Fruit fly (Drosophila melanogaster) whole organism, embryonic: ENCODE measurements around the gene PIP82.

Source experiments
- ATbp ChIP-seq: fragments of 200-800 bp; sonication (Bioruptor generic); optimal IDR thresholded peaks from 2 replicates; lab custom pipeline; 2017; ENCODE audit warnings: missing biosample characterization, mild to moderate bottlenecking, missing genetic modification characterization, missing genetic modification reagents
- Abd-B ChIP-seq: fragments of 200-800 bp; sonication (Bioruptor generic); optimal IDR thresholded peaks from 2 replicates; lab custom pipeline; 2018; ENCODE audit warnings: missing biosample characterization, mild to moderate bottlenecking, missing genetic modification characterization, moderate library complexity
- Awh ChIP-seq: fragments of 200-800 bp; sonication (Bioruptor generic); IDR thresholded peaks from 2 replicates; pipeline ENCODE4, ENCODE4 v1.3.6; 2022; ENCODE audit warnings: missing biosample characterization, missing genetic modification characterization
- Bgb ChIP-seq: fragments of 200-800 bp; sonication (Bioruptor generic); IDR thresholded peaks from 2 replicates; pipeline ENCODE4 v1.3.6; 2022; ENCODE audit warnings: missing biosample characterization, missing genetic modification characterization; ENCODE audit not compliant: partially characterized antibody
- C15 ChIP-seq: fragments of 200-800 bp; sonication (Bioruptor generic); IDR thresholded peaks from 3 replicates; pipeline ENCODE4 v1.3.6; 2022; ENCODE audit warnings: missing biosample characterization, missing genetic modification characterization
- CG10267 ChIP-seq: fragments of 200-800 bp; sonication (Bioruptor generic); optimal IDR thresholded peaks from 2 replicates; lab custom pipeline; 2018; ENCODE audit warnings: missing biosample characterization, mild to moderate bottlenecking, missing genetic modification characterization, moderate library complexity
- CG12219 ChIP-seq: fragments of 200-800 bp; sonication (Bioruptor generic); optimal IDR thresholded peaks from 3 replicates; lab custom pipeline; 2018; ENCODE audit warnings: missing biosample characterization, mild to moderate bottlenecking, missing genetic modification characterization
- CG12299 ChIP-seq: fragments of 200-800 bp; sonication (Bioruptor generic); optimal IDR thresholded peaks from 2 replicates; lab custom pipeline; 2018; ENCODE audit warnings: missing biosample characterization, mild to moderate bottlenecking, missing genetic modification characterization
- CG14710 ChIP-seq: fragments of 200-800 bp; sonication (Bioruptor generic); optimal IDR thresholded peaks from 3 replicates; lab custom pipeline; 2019; ENCODE audit warnings: missing biosample characterization, mild to moderate bottlenecking, missing genetic modification characterization, moderate library complexity
- CG1529 ChIP-seq: fragments of 200-800 bp; sonication (Bioruptor generic); optimal IDR thresholded peaks from 3 replicates; lab custom pipeline; 2018; ENCODE audit warnings: missing biosample characterization, missing genetic modification characterization
- CG15479 ChIP-seq: fragments of 200-800 bp; sonication (Bioruptor generic); optimal IDR thresholded peaks from 3 replicates; lab custom pipeline; 2019; ENCODE audit warnings: missing biosample characterization, mild to moderate bottlenecking, missing genetic modification characterization, moderate library complexity
- CG16779 ChIP-seq: fragments of 200-800 bp; sonication (Bioruptor generic); IDR thresholded peaks from 2 replicates; pipeline ENCODE4 v1.3.6; 2022; ENCODE audit warnings: missing biosample characterization, missing genetic modification characterization
- CG16813 ChIP-seq: fragments of 200-800 bp; sonication (Bioruptor generic); IDR thresholded peaks from 3 replicates; pipeline ENCODE4 v1.3.6; 2022; ENCODE audit warnings: missing biosample characterization, missing genetic modification characterization; ENCODE audit not compliant: partially characterized antibody
- CG18599 ChIP-seq: fragments of 200-800 bp; sonication (Bioruptor generic); optimal IDR thresholded peaks from 3 replicates; lab custom pipeline; 2017; ENCODE audit warnings: missing biosample characterization, missing genetic modification characterization, mild to moderate bottlenecking, moderate library complexity, missing genetic modification reagents
- CG2116 ChIP-seq: fragments of 200-800 bp; sonication (Bioruptor generic); optimal IDR thresholded peaks from 3 replicates; lab custom pipeline; 2018; ENCODE audit warnings: missing biosample characterization, mild to moderate bottlenecking, missing genetic modification characterization
- CG2202 ChIP-seq: fragments of 200-800 bp; sonication (Bioruptor generic); optimal IDR thresholded peaks from 2 replicates; lab custom pipeline; 2018; ENCODE audit warnings: missing biosample characterization, mild to moderate bottlenecking, missing genetic modification characterization
- CG2875 ChIP-seq: fragments of 200-800 bp; sonication (Bioruptor generic); optimal IDR thresholded peaks from 2 replicates; lab custom pipeline; 2017; ENCODE audit warnings: missing biosample characterization, mild to moderate bottlenecking, missing genetic modification characterization, missing genetic modification reagents
- CG30020 ChIP-seq: fragments of 200-800 bp; optimal IDR thresholded peaks from 2 replicates; lab custom pipeline; 2019; ENCODE audit warnings: missing biosample characterization, mild to moderate bottlenecking, missing genetic modification characterization, moderate library complexity
- CG3163 ChIP-seq: fragments of 200-800 bp; sonication (Bioruptor generic); optimal IDR thresholded peaks from 3 replicates; lab custom pipeline; 2016; ENCODE audit warnings: missing biosample characterization, missing genetic modification characterization
- CG3281 ChIP-seq: fragments of 200-800 bp; sonication (Bioruptor generic); optimal IDR thresholded peaks from 3 replicates; lab custom pipeline; 2017; ENCODE audit warnings: missing biosample characterization, mild to moderate bottlenecking, missing genetic modification characterization
- CG34422 ChIP-seq: fragments of 200-800 bp; sonication (Bioruptor generic); IDR thresholded peaks from 3 replicates; pipeline ENCODE4 v1.3.6; 2022; ENCODE audit warnings: missing biosample characterization, missing genetic modification characterization
- CG4328 ChIP-seq: fragments of 200-800 bp; sonication (Bioruptor generic); optimal IDR thresholded peaks from 3 replicates; lab custom pipeline; 2017; ENCODE audit warnings: missing biosample characterization, missing genetic modification reagents, missing genetic modification characterization
- CG6791 ChIP-seq: fragments of 200-800 bp; sonication (Bioruptor generic); IDR thresholded peaks from 3 replicates; pipeline ENCODE4 v1.3.6; 2022; ENCODE audit warnings: missing biosample characterization, missing genetic modification characterization; ENCODE audit not compliant: partially characterized antibody
- CG6813 ChIP-seq: fragments of 200-800 bp; sonication (Bioruptor generic); optimal IDR thresholded peaks from 2 replicates; lab custom pipeline; 2017; ENCODE audit warnings: missing biosample characterization, missing genetic modification characterization, mild to moderate bottlenecking, moderate library complexity, missing genetic modification reagents
- CG8924 ChIP-seq: fragments of 200-800 bp; optimal IDR thresholded peaks from 3 replicates; lab custom pipeline; 2019; ENCODE audit warnings: missing biosample characterization, mild to moderate bottlenecking, missing genetic modification characterization, moderate library complexity
- CTCF ChIP-seq: fragments of 200-800 bp; sonication (Bioruptor generic); optimal IDR thresholded peaks from 2 replicates; lab custom pipeline; 2017; ENCODE audit warnings: missing biosample characterization, mild to moderate bottlenecking, missing genetic modification characterization, moderate library complexity
- Doc2 ChIP-seq: fragments of 200-800 bp; sonication (Bioruptor generic); IDR thresholded peaks from 2 replicates; pipeline ENCODE4 v1.3.6; 2022; ENCODE audit warnings: missing biosample characterization, missing genetic modification characterization
- HLH54F ChIP-seq: fragments of 200-800 bp; sonication (Bioruptor generic); optimal IDR thresholded peaks from 3 replicates; lab custom pipeline; 2016; ENCODE audit warnings: missing biosample characterization, missing genetic modification characterization
- HLHmδ ChIP-seq: fragments of 200-800 bp; sonication (Bioruptor generic); optimal IDR thresholded peaks from 2 replicates; lab custom pipeline; 2018; ENCODE audit warnings: missing biosample characterization, mild to moderate bottlenecking, missing genetic modification characterization, moderate library complexity
- Lhr ChIP-seq: fragments of 200-800 bp; sonication (Bioruptor generic); optimal IDR thresholded peaks from 3 replicates; lab custom pipeline; 2017; ENCODE audit warnings: mild to moderate bottlenecking, missing biosample characterization, missing genetic modification reagents, missing genetic modification characterization
- Med ChIP-seq: fragments of 200-800 bp; sonication (Bioruptor generic); peaks from one replicate; lab custom pipeline; 2016; ENCODE audit warnings: missing biosample characterization, missing genetic modification characterization, mild to moderate bottlenecking, inconsistent platforms, moderate library complexity
- Opbp ChIP-seq: fragments of 200-800 bp; sonication (Bioruptor generic); IDR thresholded peaks from 3 replicates; pipeline ENCODE4 v1.3.6; 2022; ENCODE audit warnings: missing biosample characterization, missing genetic modification characterization; ENCODE audit not compliant: partially characterized antibody
- Stat92E ChIP-seq, 3 experiments: fragments of >200 bp in 2 of 3; fragments of 200-800 bp in 1 of 3; sonication (Bioruptor generic) in 1 of 3; optimal IDR thresholded peaks; 2 replicates each; lab custom pipeline; 2017 to 2019; ENCODE audit warnings: missing biosample characterization in 3 of 3, missing genetic modification characterization in 3 of 3, mild to moderate bottlenecking in 1 of 3, moderate library complexity in 1 of 3
- Trl ChIP-seq, 3 experiments: fragments of >200 bp in 2 of 3; fragments of 200-800 bp in 1 of 3; sonication (Bioruptor generic) in 1 of 3; optimal IDR thresholded peaks; 2 replicates in 1 of 3; 3 replicates in 2 of 3; lab custom pipeline; 2016 to 2017; ENCODE audit warnings: missing biosample characterization in 1 of 3, missing genetic modification characterization in 1 of 3
- amos ChIP-seq: fragments of 200-800 bp; sonication (Bioruptor generic); IDR thresholded peaks from 2 replicates; pipeline ENCODE4 v1.3.6; 2022; ENCODE audit warnings: missing biosample characterization, missing genetic modification characterization; ENCODE audit not compliant: partially characterized antibody
- ash1 ChIP-seq: fragments of 200-800 bp; sonication (Bioruptor generic); optimal IDR thresholded peaks from 2 replicates; lab custom pipeline; 2018; ENCODE audit warnings: missing biosample characterization, mild to moderate bottlenecking, missing genetic modification characterization
- caup ChIP-seq: fragments of 200-800 bp; sonication (Bioruptor generic); optimal IDR thresholded peaks from 3 replicates; lab custom pipeline; 2017; ENCODE audit warnings: missing biosample characterization, mild to moderate bottlenecking, missing genetic modification characterization, moderate library complexity; ENCODE audit not compliant: severe bottlenecking
- corto ChIP-seq: fragments of 200-800 bp; sonication (Bioruptor generic); optimal IDR thresholded peaks from 2 replicates; lab custom pipeline; 2016; ENCODE audit warnings: missing biosample characterization, mild to moderate bottlenecking, missing genetic modification characterization, moderate library complexity
- hb ChIP-seq: fragments of 200-800 bp; sonication (Bioruptor generic); IDR thresholded peaks from 3 replicates; pipeline ENCODE4 v1.3.6; 2022; ENCODE audit warnings: missing biosample characterization, missing genetic modification characterization; ENCODE audit not compliant: partially characterized antibody
- lbe ChIP-seq: fragments of 200-800 bp; sonication (Bioruptor generic); optimal IDR thresholded peaks from 2 replicates; lab custom pipeline; 2016; ENCODE audit warnings: missing biosample characterization, mild to moderate bottlenecking, missing genetic modification characterization
- nmo ChIP-seq: fragments of 200-800 bp; sonication (Bioruptor generic); optimal IDR thresholded peaks from 2 replicates; lab custom pipeline; 2018; ENCODE audit warnings: missing biosample characterization, mild to moderate bottlenecking, missing genetic modification characterization, moderate library complexity
- peb ChIP-seq: fragments of 200-800 bp; sonication (Bioruptor generic); IDR thresholded peaks from 2 replicates; pipeline ENCODE4 v1.3.6; 2022; ENCODE audit warnings: missing biosample characterization, missing genetic modification characterization
- shn ChIP-seq: fragments of 200-800 bp; sonication (Bioruptor generic); optimal IDR thresholded peaks from 3 replicates; lab custom pipeline; 2016; ENCODE audit warnings: missing biosample characterization, missing genetic modification characterization
- sqz ChIP-seq: fragments of 200-800 bp; sonication (Bioruptor generic); optimal IDR thresholded peaks from 3 replicates; lab custom pipeline; 2018; ENCODE audit warnings: missing biosample characterization, mild to moderate bottlenecking, missing genetic modification characterization
- trh ChIP-seq: fragments of 200-800 bp; sonication (Bioruptor generic); optimal IDR thresholded peaks from 2 replicates; lab custom pipeline; 2016; ENCODE audit warnings: missing biosample characterization, missing genetic modification characterization
- vnd ChIP-seq: fragments of 200-800 bp; sonication (Bioruptor generic); IDR thresholded peaks from 3 replicates; pipeline ENCODE4 v1.3.6; 2022; ENCODE audit warnings: missing biosample characterization, missing genetic modification characterization; ENCODE audit not compliant: partially characterized antibody

PIP82 gene

DNA sequence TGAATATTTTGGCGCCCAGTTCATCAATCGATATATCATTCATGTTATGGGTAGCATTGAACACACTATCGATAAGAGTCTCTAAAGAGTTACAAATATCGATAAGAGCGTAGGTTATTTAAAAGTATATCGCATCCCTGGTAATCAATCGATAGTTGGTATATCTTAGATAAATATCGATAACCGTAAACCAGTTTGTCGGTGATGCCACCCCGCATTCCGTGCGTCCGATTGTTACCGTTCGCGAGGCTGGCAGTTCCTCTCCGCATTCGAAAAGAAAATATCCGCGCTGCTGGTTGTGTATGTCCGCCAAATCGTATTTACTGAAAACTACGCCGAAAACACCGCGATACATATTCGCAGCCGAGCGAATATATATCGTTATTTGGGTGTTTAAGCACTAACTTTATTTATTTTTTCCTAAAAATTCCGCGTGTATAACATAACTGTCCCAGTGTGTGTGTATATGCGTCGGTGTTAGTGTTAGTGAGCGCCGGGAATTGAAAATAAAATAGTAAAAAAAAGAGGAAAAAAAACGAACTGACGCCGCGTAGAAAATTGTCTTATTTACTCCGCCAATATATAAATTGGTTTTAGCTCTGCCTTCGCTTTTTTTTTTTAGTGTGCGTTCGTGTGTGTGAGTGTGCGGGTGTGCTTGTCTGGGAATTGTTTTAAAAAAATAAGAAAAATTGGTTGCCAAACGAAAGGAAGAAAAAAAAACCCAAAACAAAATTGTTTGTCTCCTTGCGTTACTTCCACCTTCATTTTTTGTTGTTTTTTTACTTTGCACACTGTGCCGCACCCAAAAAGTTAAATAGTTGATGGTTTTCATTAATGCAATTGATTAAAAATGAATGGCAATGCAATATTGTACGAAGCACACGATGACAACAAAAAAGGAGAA is 12.1 kb downstream of the PIP82 start, which contains the start of gene Nrg (continued):
- TF ChIP-seq CG1529 (GFP tag; lab: Kevin White, UChicago), result no peak
- TF ChIP-seq trh, result no peak
- peak; percentile 24 for TF ChIP-seq CG6813 (GFP tag; lab: Kevin White, UChicago)
- peak; percentile 81 for TF ChIP-seq CG14710
- TF ChIP-seq CTCF (GFP tag; lab: Kevin White, UChicago), result peak; percentile 44
- TF ChIP-seq amos (GFP tag; lab: Robert Waterston, UW), result peak; percentile 99
- peak in 1 of 3 experiments; percentile 57 for TF ChIP-seq Stat92E (GFP tag; optimal IDR thresholded peaks at IDR 0.05; lab: Kevin White, UChicago)
- TF ChIP-seq CG2116 (GFP tag; lab: Kevin White, UChicago), result peak; percentile 92
- TF ChIP-seq hb, result peak; percentile 99
- peak; percentile 73; the same call in 2 of the 3 replicates for TF ChIP-seq CG34422 (GFP tag; lab: Robert Waterston, UW)
- TF ChIP-seq CG10267 (tag; lab: Kevin White, UChicago), result peak; percentile 78
- TF ChIP-seq CG4328 (GFP tag; lab: Kevin White, UChicago), result peak; percentile 42
- TF ChIP-seq CG2875 (GFP tag; lab: Kevin White, UChicago), result peak; percentile 36
- TF ChIP-seq caup (GFP tag; lab: Kevin White, UChicago), result peak; percentile 69
- no peak for TF ChIP-seq HLH54F (GFP tag; lab: Kevin White, UChicago)
- TF ChIP-seq CG16813 (GFP tag; lab: Robert Waterston, UW), result peak; percentile 99
- TF ChIP-seq Opbp (GFP tag; lab: Robert Waterston, UW), result peak; percentile 98
- TF ChIP-seq Awh (GFP tag; lab: Robert Waterston, UW), result 0 out of 2 replicates have a peak, but pooled peaks have one; percentile 23
- TF ChIP-seq CG12299, result peak; percentile 59
- TF ChIP-seq CG16779, result no peak
- peak; percentile 37 for TF ChIP-seq Abd-B (GFP tag; lab: Kevin White, UChicago)
- TF ChIP-seq CG2202 (tag; lab: Kevin White, UChicago), result no peak
- peak; percentile 75 for TF ChIP-seq sqz (GFP tag; lab: Kevin White, UChicago)
- peak; percentile 89 for TF ChIP-seq Med (GFP tag; lab: Kevin White, UChicago)
- TF ChIP-seq CG18599 (GFP tag; lab: Kevin White, UChicago), result peak; percentile 43
- no peak for TF ChIP-seq Trl (optimal IDR thresholded peaks at IDR 0.05; lab: Kevin White, UChicago)
- peak; percentile 37 for TF ChIP-seq Trl (GFP tag; optimal IDR thresholded peaks at IDR 0.05; lab: Kevin White, UChicago)
- TF ChIP-seq CG12219 (GFP tag; lab: Kevin White, UChicago), result no peak
- TF ChIP-seq shn (GFP tag; lab: Kevin White, UChicago), result peak; percentile 21
- TF ChIP-seq CG6791 (GFP tag; lab: Robert Waterston, UW), result peak; percentile 99
- no peak for TF ChIP-seq C15 (GFP tag; lab: Robert Waterston, UW)
- TF ChIP-seq ATbp (GFP tag; lab: Kevin White, UChicago), result peak; percentile 10
- TF ChIP-seq Lhr (GFP tag; lab: Kevin White, UChicago), result peak; percentile 57
- peak; percentile 99 for TF ChIP-seq Bgb
- peak; percentile 13 for TF ChIP-seq CG3163 (GFP tag; lab: Kevin White, UChicago)
- no peak for TF ChIP-seq corto (GFP tag; lab: Kevin White, UChicago)
- no peak for TF ChIP-seq peb (GFP tag; lab: Robert Waterston, UW)
- peak; percentile 37 for TF ChIP-seq lbe (GFP tag; lab: Kevin White, UChicago)
- TF ChIP-seq CG30020 (tag; lab: Kevin White, UChicago), result peak; percentile 31
- TF ChIP-seq ash1 (GFP tag; lab: Kevin White, UChicago), result peak; percentile 46
- TF ChIP-seq CG15479 (GFP tag; lab: Kevin White, UChicago), result no peak
- peak; percentile 28 for TF ChIP-seq CG3281 (GFP tag; lab: Kevin White, UChicago)
- peak; percentile 60 for TF ChIP-seq nmo
- peak; percentile 59 for TF ChIP-seq CG8924 (tag; lab: Kevin White, UChicago)
- peak; percentile 98 for TF ChIP-seq vnd (GFP tag; lab: Robert Waterston, UW)
- TF ChIP-seq Doc2 (GFP tag; lab: Robert Waterston, UW), result no peak
- TF ChIP-seq HLHmδ, result peak; percentile 70
